Worm (Caenorhabditis elegans): Measurements from ENCODE around the gene C31H1.5.

ce11 chrIV:5783675-5784074 is 12.9 kb downstream of the C31H1.5 start:
- TF ChIP-seq nhr-28 (tag; optimal IDR thresholded peaks at IDR 0.05) (no peak), pqm-1 (tag; optimal IDR thresholded peaks at IDR 0.05) (no peak), jun-1 (tag; optimal IDR thresholded peaks at IDR 0.05) (no peak), unc-39 (tag; optimal IDR thresholded peaks at IDR 0.05) (no peak), egl-27 (tag; optimal IDR thresholded peaks at IDR 0.05) (no peak), ceh-9 (tag; optimal IDR thresholded peaks at IDR 0.05) (no peak), elt-1 (tag; optimal IDR thresholded peaks at IDR 0.05) (no peak), elt-2 (tag; optimal IDR thresholded peaks at IDR 0.05) (no peak), ama-1 (optimal IDR thresholded peaks at IDR 0.05) (no peak), sea-2 (GFP tag; optimal IDR thresholded peaks at IDR 0.05) (no peak)
